Fruit fly (Drosophila melanogaster) whole organism, embryonic: Measurements from ENCODE around the gene bark.

ENCODE experiments used
- Bgb ChIP-seq: fragments of 200-800 bp; sonication (Bioruptor generic); IDR thresholded peaks from 2 replicates; pipeline ENCODE4 v1.3.6; 2022; ENCODE audit warnings: missing biosample characterization, missing genetic modification characterization; ENCODE audit not compliant: partially characterized antibody
- Bteb2 ChIP-seq: fragments of 200-800 bp; sonication (Bioruptor generic); optimal IDR thresholded peaks from 2 replicates; lab custom pipeline; 2016; ENCODE audit warnings: missing biosample characterization, missing genetic modification characterization
- CG10431 ChIP-seq: fragments of 200-800 bp; sonication (Bioruptor generic); optimal IDR thresholded peaks from 3 replicates; lab custom pipeline; 2018; ENCODE audit warnings: missing biosample characterization, mild to moderate bottlenecking, missing genetic modification characterization
- CG10979 ChIP-seq: fragments of 200-800 bp; sonication (Bioruptor generic); optimal IDR thresholded peaks from 2 replicates; lab custom pipeline; 2018; ENCODE audit warnings: missing biosample characterization, mild to moderate bottlenecking, missing genetic modification characterization, moderate library complexity
- CG11093 ChIP-seq: fragments of 200-800 bp; sonication (Bioruptor generic); IDR thresholded peaks from 3 replicates; pipeline ENCODE4 v1.3.6; 2022; ENCODE audit warnings: missing biosample characterization, missing genetic modification characterization
- CG15479 ChIP-seq: fragments of 200-800 bp; sonication (Bioruptor generic); optimal IDR thresholded peaks from 3 replicates; lab custom pipeline; 2019; ENCODE audit warnings: missing biosample characterization, mild to moderate bottlenecking, missing genetic modification characterization, moderate library complexity
- CG15696 ChIP-seq: fragments of 200-800 bp; sonication (Bioruptor generic); optimal IDR thresholded peaks from 2 replicates; lab custom pipeline; 2019; ENCODE audit warnings: missing biosample characterization, mild to moderate bottlenecking, missing genetic modification characterization, moderate library complexity
- CG16813 ChIP-seq: fragments of 200-800 bp; sonication (Bioruptor generic); IDR thresholded peaks from 3 replicates; pipeline ENCODE4 v1.3.6; 2022; ENCODE audit warnings: missing biosample characterization, missing genetic modification characterization; ENCODE audit not compliant: partially characterized antibody
- CG18262 ChIP-seq: fragments of 200-800 bp; optimal IDR thresholded peaks from 3 replicates; lab custom pipeline; 2019; ENCODE audit warnings: missing biosample characterization, mild to moderate bottlenecking, missing genetic modification characterization, moderate library complexity
- CG30431 ChIP-seq: fragments of 200-800 bp; sonication (Bioruptor generic); optimal IDR thresholded peaks from 2 replicates; lab custom pipeline; 2017; ENCODE audit warnings: missing biosample characterization, missing genetic modification characterization
- CG33557 ChIP-seq: fragments of 200-800 bp; sonication (Bioruptor generic); optimal IDR thresholded peaks from 2 replicates; lab custom pipeline; 2019; ENCODE audit warnings: missing biosample characterization, mild to moderate bottlenecking, missing genetic modification characterization, moderate library complexity
- CG4328 ChIP-seq: fragments of 200-800 bp; sonication (Bioruptor generic); optimal IDR thresholded peaks from 3 replicates; lab custom pipeline; 2017; ENCODE audit warnings: missing biosample characterization, missing genetic modification reagents, missing genetic modification characterization
- CG8388 ChIP-seq: fragments of 200-800 bp; sonication (Bioruptor generic); optimal IDR thresholded peaks from 2 replicates; lab custom pipeline; 2019; ENCODE audit warnings: missing biosample characterization, mild to moderate bottlenecking, missing genetic modification characterization, moderate library complexity
- CG8765 ChIP-seq: fragments of 200-800 bp; sonication (Bioruptor generic); IDR thresholded peaks from 2 replicates; pipeline ENCODE4 v1.3.6; 2022; ENCODE audit warnings: missing biosample characterization, missing genetic modification characterization
- CG8924 ChIP-seq: fragments of 200-800 bp; optimal IDR thresholded peaks from 3 replicates; lab custom pipeline; 2019; ENCODE audit warnings: missing biosample characterization, mild to moderate bottlenecking, missing genetic modification characterization, moderate library complexity
- CG9727 ChIP-seq: fragments of 200-800 bp; sonication (Bioruptor generic); optimal IDR thresholded peaks from 3 replicates; lab custom pipeline; 2017; ENCODE audit warnings: missing biosample characterization, mild to moderate bottlenecking, missing genetic modification characterization
- Camta ChIP-seq: fragments of 200-800 bp; sonication (Bioruptor generic); optimal IDR thresholded peaks from 2 replicates; lab custom pipeline; 2016; ENCODE audit warnings: missing biosample characterization, missing genetic modification characterization
- D ChIP-seq, 2 experiments: fragments of 200-800 bp in 1 of 2; fragments of >200 bp in 1 of 2; sonication (Bioruptor generic) in 1 of 2; optimal IDR thresholded peaks; 2 replicates in 1 of 2; 3 replicates in 1 of 2; lab custom pipeline; 2017; ENCODE audit warnings: mild to moderate bottlenecking in 1 of 2, missing biosample characterization in 1 of 2, missing genetic modification characterization in 1 of 2, missing genetic modification reagents in 1 of 2
- Doc2 ChIP-seq: fragments of 200-800 bp; sonication (Bioruptor generic); IDR thresholded peaks from 2 replicates; pipeline ENCODE4 v1.3.6; 2022; ENCODE audit warnings: missing biosample characterization, missing genetic modification characterization
- Hr3 ChIP-seq: fragments of 200-800 bp; sonication (Bioruptor generic); optimal IDR thresholded peaks from 3 replicates; lab custom pipeline; 2016; ENCODE audit warnings: missing biosample characterization, missing genetic modification characterization
- bab2 ChIP-seq: fragments of 200-800 bp; sonication (Bioruptor generic); optimal IDR thresholded peaks from 2 replicates; lab custom pipeline; 2016; ENCODE audit warnings: missing biosample characterization, missing genetic modification characterization
- cg ChIP-seq: fragments of 200-800 bp; sonication (Bioruptor generic); optimal IDR thresholded peaks from 3 replicates; lab custom pipeline; 2019; ENCODE audit warnings: missing biosample characterization, mild to moderate bottlenecking, missing genetic modification characterization, moderate library complexity
- dan ChIP-seq: fragments of 200-800 bp; sonication (Bioruptor generic); IDR thresholded peaks from 2 replicates; pipeline ENCODE4 v1.3.6; 2022; ENCODE audit warnings: missing biosample characterization, missing genetic modification characterization
- esg ChIP-seq: fragments of 200-800 bp; sonication (Bioruptor generic); conservative IDR thresholded peaks from 2 replicates; pipeline ENCODE4 v1.3.6; 2022; ENCODE audit warnings: missing biosample characterization, missing genetic modification characterization
- gt ChIP-seq: fragments of 200-800 bp; sonication (Bioruptor generic); IDR thresholded peaks from 2 replicates; pipeline ENCODE4 v1.3.6; 2022; ENCODE audit warnings: missing biosample characterization, missing genetic modification characterization
- kni ChIP-seq: fragments of 200-800 bp; sonication (Bioruptor generic); optimal IDR thresholded peaks from 3 replicates; lab custom pipeline; 2017; ENCODE audit warnings: mild to moderate bottlenecking, missing biosample characterization, missing genetic modification reagents, missing genetic modification characterization
- knrl ChIP-seq: fragments of 200-800 bp; sonication (Bioruptor generic); IDR thresholded peaks from 3 replicates; pipeline ENCODE4 v1.3.6; 2022; ENCODE audit warnings: missing biosample characterization, missing genetic modification characterization; ENCODE audit not compliant: partially characterized antibody
- mam ChIP-seq: fragments of 200-800 bp; sonication (Bioruptor generic); optimal IDR thresholded peaks from 3 replicates; lab custom pipeline; 2016; ENCODE audit warnings: missing biosample characterization, missing genetic modification characterization
- nmo ChIP-seq: fragments of 200-800 bp; sonication (Bioruptor generic); optimal IDR thresholded peaks from 2 replicates; lab custom pipeline; 2018; ENCODE audit warnings: missing biosample characterization, mild to moderate bottlenecking, missing genetic modification characterization, moderate library complexity
- pan ChIP-seq, 4 experiments: fragments of >200 bp in 3 of 4; fragments of 200-800 bp in 1 of 4; sonication (Bioruptor generic) in 1 of 4; optimal IDR thresholded peaks in 3 of 4; IDR thresholded peaks in 1 of 4; 2 replicates each; pipeline versions ENCODE4 v1.3.6 to Lab custom; 2017 to 2022; ENCODE audit warnings: missing biosample characterization in 2 of 4, missing genetic modification characterization in 2 of 4, mixed read lengths in 1 of 4
- pb ChIP-seq: fragments of 200-800 bp; sonication (Bioruptor generic); optimal IDR thresholded peaks from 3 replicates; lab custom pipeline; 2016; ENCODE audit warnings: missing biosample characterization, missing genetic modification characterization
- prd ChIP-seq, 3 experiments: fragments of >200 bp in 2 of 3; fragments of 200-800 bp in 1 of 3; sonication (Bioruptor generic) in 1 of 3; optimal IDR thresholded peaks in 2 of 3; IDR thresholded peaks in 1 of 3; 2 replicates in 2 of 3; 3 replicates in 1 of 3; pipeline versions ENCODE4 v1.3.6 to Lab custom; 2017 to 2022; ENCODE audit warnings: missing biosample characterization in 1 of 3, missing genetic modification characterization in 1 of 3
- sens ChIP-seq: fragments of 200-800 bp; sonication (Bioruptor generic); peaks from one replicate; lab custom pipeline; 2016; ENCODE audit warnings: missing biosample characterization, missing genetic modification characterization
- tin ChIP-seq: fragments of 200-800 bp; sonication (Bioruptor generic); optimal IDR thresholded peaks from 3 replicates; lab custom pipeline; 2016; ENCODE audit warnings: missing biosample characterization, missing genetic modification characterization
- twi ChIP-seq: fragments of 200-800 bp; optimal IDR thresholded peaks from 2 replicates; lab custom pipeline; 2019; ENCODE audit warnings: missing biosample characterization, mild to moderate bottlenecking, missing genetic modification characterization, moderate library complexity
- zen ChIP-seq: fragments of 200-800 bp; sonication (Bioruptor generic); optimal IDR thresholded peaks from 3 replicates; lab custom pipeline; 2018; ENCODE audit warnings: missing biosample characterization, mild to moderate bottlenecking, missing genetic modification characterization, moderate library complexity
- zf30C ChIP-seq: fragments of 200-800 bp; sonication (Bioruptor generic); optimal IDR thresholded peaks from 3 replicates; lab custom pipeline; 2018; ENCODE audit warnings: missing biosample characterization, mild to moderate bottlenecking, missing genetic modification characterization

The bark gene

dm6 chr2L:3818903-3819302 is 31.9 kb downstream of the bark start (continued):
- TF ChIP-seq CG33557 (GFP tag; lab: Kevin White, UChicago) = peak; percentile 26
- peak; percentile 67 for TF ChIP-seq sens (GFP tag; lab: Kevin White, UChicago)
- 0 out of 3 replicates have a peak, but pooled peaks have one; percentile 34 for TF ChIP-seq CG11093
- peak; percentile 4 for TF ChIP-seq cg (GFP tag; lab: Kevin White, UChicago)
- TF ChIP-seq CG10979 (tag; lab: Kevin White, UChicago) = peak; percentile 32
- peak; percentile 72 for TF ChIP-seq CG9727 (GFP tag; lab: Kevin White, UChicago)
- peak; percentile 80 for TF ChIP-seq CG15696
- TF ChIP-seq bab2 (GFP tag; lab: Kevin White, UChicago) = peak; percentile 31
- peak; percentile 33; the same call in 1 of the 2 replicates for TF ChIP-seq dan (GFP tag; lab: Robert Waterston, UW)
- TF ChIP-seq CG30431 (GFP tag; lab: Kevin White, UChicago) = peak; percentile 24
- no peak for TF ChIP-seq CG10431 (GFP tag; lab: Kevin White, UChicago)
- TF ChIP-seq CG8765 (GFP tag; lab: Robert Waterston, UW) = peak; percentile 68; the same call in 1 of the 2 replicates
- peak; percentile 74 for TF ChIP-seq zen (tag; lab: Kevin White, UChicago)
- TF ChIP-seq gt (GFP tag; lab: Robert Waterston, UW) = no peak
- no peak for TF ChIP-seq CG4328 (GFP tag; lab: Kevin White, UChicago)
- peak; percentile 88 for TF ChIP-seq zf30C
- TF ChIP-seq Bgb (GFP tag; lab: Robert Waterston, UW) = no peak
- peak; percentile 3 for TF ChIP-seq Camta
- peak; percentile 20 for TF ChIP-seq tin (GFP tag; lab: Kevin White, UChicago)
- TF ChIP-seq CG18262 (tag; lab: Kevin White, UChicago) = peak; percentile 58

DNA sequence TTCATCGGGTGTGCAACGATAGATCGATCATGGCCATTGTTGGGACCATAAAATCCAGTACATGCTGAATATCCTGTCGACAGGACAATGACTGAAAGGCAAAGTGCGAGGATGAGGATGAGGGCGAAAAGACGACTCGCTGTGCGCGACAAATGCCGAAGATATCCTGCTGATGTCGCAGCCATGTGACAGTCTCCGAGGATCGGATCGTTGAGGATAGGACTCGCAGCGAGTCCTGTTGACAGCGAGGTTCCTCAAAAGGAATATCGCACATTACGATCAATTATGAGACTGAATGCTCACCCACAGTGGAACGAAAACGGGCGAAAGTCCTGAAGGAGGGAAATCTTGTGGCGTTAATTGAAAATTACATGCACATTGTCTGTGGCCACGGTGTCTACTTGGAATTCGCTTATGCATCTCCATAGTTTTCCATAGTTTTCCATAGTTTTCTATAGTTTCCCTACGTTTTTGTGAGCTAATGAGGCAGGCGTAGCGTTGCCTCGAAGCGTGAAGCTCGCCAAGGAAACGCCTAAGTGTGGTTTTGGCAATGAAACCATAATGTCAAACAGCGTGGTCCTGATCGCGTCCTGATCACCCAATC is 35.6 kb downstream of the bark start:
- TF ChIP-seq CG8924 (tag; lab: Kevin White, UChicago) = no peak
- no peak for TF ChIP-seq Hr3 (GFP tag; lab: Kevin White, UChicago)
- TF ChIP-seq tin (GFP tag; lab: Kevin White, UChicago) = no peak
- TF ChIP-seq CG15479 (GFP tag; lab: Kevin White, UChicago) = peak; percentile 27
- TF ChIP-seq D (optimal IDR thresholded peaks at IDR 0.05; lab: Kevin White, UChicago) = peak; percentile 99
- no peak for TF ChIP-seq D (GFP tag; optimal IDR thresholded peaks at IDR 0.05; lab: Kevin White, UChicago)
- TF ChIP-seq CG16813 (GFP tag; lab: Robert Waterston, UW) = no peak
- no peak for TF ChIP-seq mam (GFP tag; lab: Kevin White, UChicago)
- peak; percentile 88 for TF ChIP-seq zen (tag; lab: Kevin White, UChicago)
- 0 out of 2 replicates have a peak, but pooled peaks have one; percentile 36 for TF ChIP-seq Doc2 (GFP tag; lab: Robert Waterston, UW)
- TF ChIP-seq nmo (GFP tag; lab: Kevin White, UChicago) = no peak
- peak; percentile 80 for TF ChIP-seq twi (tag; lab: Kevin White, UChicago)
- TF ChIP-seq esg (GFP tag; lab: Robert Waterston, UW) = no peak
- no peak for TF ChIP-seq pb
- no peak for TF ChIP-seq kni (GFP tag; lab: Kevin White, UChicago)
- no peak for TF ChIP-seq prd (optimal IDR thresholded peaks at IDR 0.05; lab: Kevin White, UChicago)
- TF ChIP-seq prd (GFP tag; IDR thresholded peaks at IDR 0.05; lab: Robert Waterston, UW) = peak; percentile 65; the same call in 2 of the 3 replicates
- 0 out of 3 replicates have a peak, but pooled peaks have one; percentile 25 for TF ChIP-seq knrl
- TF ChIP-seq, all 482 proteins: peak for 7

DNA sequence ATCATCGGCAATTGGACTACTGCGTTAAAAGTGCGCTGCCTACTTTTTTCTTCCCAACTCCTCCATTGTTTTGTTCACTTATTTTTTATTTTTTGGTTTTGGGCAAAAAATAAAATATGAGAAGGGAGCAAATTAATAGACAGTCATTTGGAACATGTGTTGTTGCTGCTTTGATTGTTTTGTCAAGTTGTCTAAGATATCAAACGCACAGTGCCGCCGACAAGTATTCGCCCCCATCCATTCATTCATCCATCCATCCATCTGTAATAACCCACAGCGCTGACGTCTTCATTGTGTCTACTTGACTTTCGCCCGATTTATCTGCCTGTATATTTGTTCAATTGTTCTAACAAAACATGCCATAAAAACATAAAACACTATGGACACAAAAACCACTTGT is 36.9 kb downstream of the bark start:
- TF ChIP-seq twi (tag; lab: Kevin White, UChicago) = peak; percentile 89
- TF ChIP-seq Bteb2 (GFP tag; lab: Kevin White, UChicago) = no peak
- TF ChIP-seq pan (optimal IDR thresholded peaks at IDR 0.05; lab: Kevin White, UChicago) = peak in 1 of 2 experiments; percentile 37
- TF ChIP-seq pan (GFP tag; optimal IDR thresholded peaks at IDR 0.05 in 1 of 2, IDR thresholded peaks at IDR 0.05 in 1 of 2) = no peak
- TF ChIP-seq CG8388 (GFP tag; lab: Kevin White, UChicago) = peak; percentile 69
